Worm (Caenorhabditis elegans) whole organism, dauer: Measurements from ENCODE around the gene T28A8.6.
"Not testable (repeated sequence)": the region's sequence is repeated elsewhere in the genome, so short reads cannot be mapped to it uniquely, and the experiment has no call there.

ENCODE experiments used
- unc-62 ChIP-seq: sonication (generic microtip); optimal IDR thresholded peaks from 2 replicates; lab custom pipeline; 2017; ENCODE audit warnings: missing biosample characterization, missing genetic modification reagents, missing genetic modification characterization

Gene T28A8.6

DNA sequence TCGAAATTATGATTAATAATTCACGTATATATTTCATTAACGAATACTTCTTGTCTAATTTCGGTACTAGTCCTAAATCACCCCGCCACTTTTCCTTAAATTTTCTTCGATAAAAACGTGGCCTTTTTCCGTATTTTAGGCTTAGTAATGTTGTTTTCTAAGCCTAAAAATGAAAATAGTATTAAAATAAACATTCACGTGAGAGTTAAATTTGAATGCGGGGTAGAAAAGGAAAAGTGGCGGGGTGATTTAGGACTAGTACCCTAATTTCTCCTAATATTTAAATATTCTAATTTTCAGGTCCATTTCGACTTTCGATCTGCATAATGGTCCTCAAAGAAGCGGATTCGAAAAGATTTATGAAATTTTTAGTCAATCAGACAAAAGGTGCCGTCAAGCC is at the start of gene T28A8.6:
Gene T28A8.6, plus strand, starts transcription at position 301 of the 400 bp plus-strand sequence.
- not testable (repeated sequence) for TF ChIP-seq unc-62 (GFP tag; lab: Kevin White, UChicago)

DNA sequence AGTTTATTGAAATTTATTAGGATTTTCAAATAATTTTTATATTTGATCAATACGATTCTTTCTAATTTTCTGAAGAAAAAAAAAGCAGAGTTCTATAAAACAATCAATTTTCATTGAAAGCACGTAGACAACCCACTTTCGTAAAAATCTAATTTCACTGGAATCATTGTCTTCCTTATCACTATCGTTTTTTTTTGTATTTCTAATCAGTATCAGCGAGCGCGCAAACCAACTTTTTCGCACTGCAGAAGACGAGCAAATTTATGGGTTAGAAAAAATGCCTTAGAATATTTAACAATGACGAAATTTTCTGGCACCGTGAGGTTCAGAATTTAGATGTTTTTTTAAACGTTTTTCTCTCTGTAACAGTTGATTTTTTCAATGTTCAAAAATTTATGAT is 46.2 kb upstream of the T28A8.6 start:
- TF ChIP-seq unc-62 (GFP tag; lab: Kevin White, UChicago): no peak

DNA sequence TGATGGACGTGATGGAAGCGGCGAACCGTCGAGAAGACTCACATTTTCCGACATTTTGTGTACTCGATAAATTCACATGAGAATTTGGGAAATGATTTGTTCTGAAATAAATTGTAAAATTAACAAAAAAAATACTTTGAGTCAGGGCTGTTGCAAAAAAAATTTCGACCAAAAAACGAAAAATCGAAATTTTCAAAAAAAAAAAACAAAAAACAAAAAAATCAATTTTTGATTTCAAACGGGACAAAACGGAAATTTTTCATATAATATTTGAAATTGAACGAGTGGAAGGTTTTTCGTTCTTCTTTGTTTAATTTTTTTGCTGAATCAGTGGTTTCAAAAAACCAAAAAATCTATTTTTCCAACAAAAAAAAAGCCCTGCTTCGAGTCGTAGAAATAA is 43.8 kb upstream of the T28A8.6 start, which contains the start of gene cua-1:
Gene cua-1, minus strand, starts transcription at position 101 of the 400 bp plus-strand sequence.
- TF ChIP-seq unc-62 (GFP tag; lab: Kevin White, UChicago): no peak

ce11 chrIII:13455816-13456215 is 43.2 kb upstream of the T28A8.6 start:
- TF ChIP-seq unc-62 (GFP tag; lab: Kevin White, UChicago): no peak

DNA sequence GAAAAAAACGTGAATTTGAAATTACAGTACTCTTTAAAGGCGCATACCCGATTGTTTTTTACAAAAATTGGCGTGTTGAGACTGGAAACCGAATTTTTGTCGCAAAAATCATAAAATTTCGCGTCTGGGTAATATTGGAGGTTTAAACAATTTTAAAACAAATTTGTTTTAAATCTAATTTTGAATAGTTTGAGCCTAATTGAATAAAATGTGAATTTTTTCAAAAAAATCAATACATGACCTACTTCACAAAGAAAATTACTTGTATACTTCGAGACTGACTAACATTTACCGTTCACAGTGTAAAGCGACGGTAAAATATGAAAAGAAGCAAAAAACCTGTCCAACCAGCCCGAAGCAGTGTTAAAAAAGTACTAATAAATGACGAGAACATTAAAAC is 41.7 kb upstream of the T28A8.6 start:
- TF ChIP-seq unc-62 (GFP tag; lab: Kevin White, UChicago): no peak

- TF ChIP-seq unc-62 (GFP tag; lab: Kevin White, UChicago): no peak
Measured at ce11 chrIII:13458978-13459596, 39.9 kb upstream of the T28A8.6 start, which contains the start of gene tag-164. tag-164 (plus strand) TSS chrIII:13459546.

ce11 chrIII:13461535-13461934 is 37.5 kb upstream of the T28A8.6 start:
- no peak for TF ChIP-seq unc-62 (GFP tag; lab: Kevin White, UChicago)

ce11 chrIII:13462138-13462634 is 36.8 kb upstream of the T28A8.6 start, which contains the start of the genes abcf-2 and T27E9.2:
abcf-2 (minus strand) TSS chrIII:13462238.
T27E9.2 (minus strand) TSS chrIII:13462584.
- no peak for TF ChIP-seq unc-62 (GFP tag; lab: Kevin White, UChicago)

ce11 chrIII:13462965-13463783 is 35.8 kb upstream of the T28A8.6 start, which contains the start of gene ant-1.1:
ant-1.1 (plus strand) TSS chrIII:13463163.
- TF ChIP-seq unc-62 (GFP tag; lab: Kevin White, UChicago): no peak

DNA sequence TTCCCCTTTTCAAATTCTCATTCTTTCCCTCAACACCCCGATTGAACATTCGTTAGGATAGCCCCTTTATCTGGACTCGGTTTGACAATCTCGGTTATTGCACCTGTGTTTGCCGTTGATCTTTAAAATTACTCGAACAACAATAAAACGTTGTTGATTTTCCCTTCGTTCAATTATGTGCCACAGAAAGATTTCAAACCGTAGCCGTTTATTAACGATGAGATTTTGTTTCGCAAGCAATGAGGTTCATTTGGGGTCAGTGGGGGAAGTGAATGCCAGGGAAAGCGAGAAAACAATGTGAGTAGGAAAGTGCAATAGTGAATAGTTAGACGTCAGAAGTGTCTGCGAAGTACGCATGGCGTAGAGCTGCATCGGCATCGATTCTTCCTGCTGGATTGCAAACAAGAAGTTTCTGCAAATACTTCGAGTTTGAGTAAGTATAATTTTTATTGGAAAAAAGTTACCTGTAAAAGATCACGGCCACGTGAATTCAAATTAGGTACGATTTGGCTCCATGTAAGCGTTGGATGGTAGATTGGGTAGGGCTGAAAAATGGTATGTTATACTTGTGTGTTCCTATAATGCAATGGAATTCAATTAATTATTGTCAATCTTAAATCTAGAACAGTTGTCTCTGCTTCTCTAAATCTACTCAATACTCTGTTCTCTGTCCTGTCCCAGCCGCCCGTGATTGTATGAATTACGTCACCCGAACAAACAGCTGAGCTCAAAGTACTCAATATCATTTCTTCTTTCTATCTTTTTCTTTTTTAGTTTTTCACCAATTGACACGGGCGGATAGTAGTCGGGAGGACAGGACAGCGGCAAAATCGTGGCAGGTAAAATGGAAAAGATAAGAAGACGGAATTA is 34.3 kb upstream of the T28A8.6 start, which contains the start of gene kel-3:
Gene kel-3, plus strand, starts transcription at position 328 of the 870 bp plus-strand sequence.
- no peak for TF ChIP-seq unc-62 (GFP tag; lab: Kevin White, UChicago)

DNA sequence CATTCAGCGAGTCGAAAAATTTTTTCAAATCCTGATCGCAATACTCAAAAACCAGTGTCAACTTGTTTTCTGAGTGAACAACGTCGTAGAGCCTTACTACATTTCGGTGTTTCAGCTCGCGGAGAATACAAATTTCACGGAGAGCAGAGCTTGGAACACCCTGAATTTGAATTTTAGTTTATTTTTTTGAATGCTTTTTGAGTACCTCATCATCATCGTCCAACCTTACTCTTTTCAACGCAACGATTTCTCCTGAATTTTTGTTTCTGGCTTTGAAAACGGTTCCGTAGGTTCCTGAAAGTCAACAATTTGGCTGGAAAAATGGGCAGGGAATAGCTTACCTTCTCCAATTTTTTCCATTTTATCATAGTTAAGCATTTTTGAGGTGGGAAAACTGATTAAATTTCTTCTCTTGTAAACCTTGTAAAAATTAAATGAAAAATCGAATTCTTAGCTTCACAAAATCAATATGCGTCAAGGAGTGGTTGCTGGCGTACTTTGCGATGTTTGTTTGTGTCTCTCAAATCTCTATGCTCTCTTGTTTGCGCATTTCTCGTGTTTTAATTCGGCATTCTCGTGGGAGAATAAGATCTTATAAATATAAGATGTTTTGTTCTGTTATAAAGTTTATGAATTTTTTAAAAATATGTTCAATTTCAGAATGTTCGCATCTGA is 32.9 kb upstream of the T28A8.6 start, which contains the start of gene cdk-5:
Gene cdk-5, minus strand, starts transcription at position 425 of the 675 bp plus-strand sequence.
- TF ChIP-seq unc-62 (GFP tag; lab: Kevin White, UChicago): no peak

ce11 chrIII:13471504-13471903 is 27.5 kb upstream of the T28A8.6 start, which contains the start of gene pssy-2:
pssy-2 (plus strand) TSS chrIII:13471804.
- no peak for TF ChIP-seq unc-62 (GFP tag; lab: Kevin White, UChicago)

- TF ChIP-seq unc-62 (GFP tag; lab: Kevin White, UChicago): no peak
Measured at ce11 chrIII:13474482-13474881, 24.5 kb upstream of the T28A8.6 start.

- no peak for TF ChIP-seq unc-62 (GFP tag; lab: Kevin White, UChicago)
Measured at ce11 chrIII:13476682-13477081, 22.3 kb upstream of the T28A8.6 start, which contains the start of gene T27E9.6. T27E9.6 (minus strand) TSS chrIII:13476782.
